Worm (Caenorhabditis elegans) whole organism, L4/young adult: ENCODE measurements around the gene faxc-2.
"Not testable (repeated sequence)": the region's sequence is repeated elsewhere in the genome, so short reads cannot be mapped to it uniquely, and the experiment has no call there.

Source experiments
- W03F9.2 ChIP-seq: fragments of 150-350 bp; optimal IDR thresholded peaks from 2 replicates; lab custom pipeline; 2014; ENCODE audit warnings: missing biosample characterization, missing genetic modification characterization
- dao-5 ChIP-seq: sonication (generic microtip); optimal IDR thresholded peaks from 2 replicates; lab custom pipeline; 2016; ENCODE audit warnings: missing genotype, missing genetic modification characterization, moderate library complexity, missing compliant biosample characterization
- him-1 ChIP-seq: sonication (generic microtip); optimal IDR thresholded peaks from 2 replicates; lab custom pipeline; 2016; ENCODE audit warnings: missing genotype, missing genetic modification reagents, missing genetic modification characterization, missing compliant biosample characterization

faxc-2 gene

ce11 chrII:13308990-13309389 is at the start of gene faxc-2:
Gene faxc-2, plus strand, starts transcription at chrII:13309290.
- TF ChIP-seq him-1 (tag; lab: Kevin White, UChicago); dao-5 (tag; lab: Kevin White, UChicago); W03F9.2: not testable (repeated sequence)

ce11 chrII:13260540-13260939 is 48.5 kb upstream of the faxc-2 start:
- TF ChIP-seq W03F9.2 (no peak), dao-5 (tag; lab: Kevin White, UChicago) (no peak), him-1 (tag; lab: Kevin White, UChicago) (no peak)

- TF ChIP-seq W03F9.2 = no peak
- no peak for TF ChIP-seq dao-5 (tag; lab: Kevin White, UChicago)
- no peak for TF ChIP-seq him-1 (tag; lab: Kevin White, UChicago)
Measured at ce11 chrII:13267305-13267704, 41.8 kb upstream of the faxc-2 start.

DNA sequence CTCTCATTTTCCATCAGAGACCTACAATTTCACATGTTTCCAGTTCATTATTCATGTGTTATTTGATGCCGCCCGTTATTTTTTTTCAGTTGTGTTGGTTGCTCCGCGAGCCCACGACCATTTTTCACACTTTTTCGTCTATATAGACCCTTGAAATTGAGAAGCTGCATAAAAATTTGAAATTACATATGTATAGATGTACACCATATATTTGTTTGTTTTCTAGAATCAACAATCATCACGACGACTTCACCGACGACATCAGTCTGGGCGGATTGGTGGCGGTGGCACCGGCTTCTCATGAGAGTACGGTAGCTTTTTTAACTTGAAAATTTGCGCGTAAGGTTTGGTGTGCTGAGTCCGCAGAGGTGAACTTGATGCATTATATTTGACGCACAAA is 38.3 kb upstream of the faxc-2 start, which contains the start of gene Y48C3A.5:
Gene Y48C3A.5 (plus strand): TSS at position 301 of the 400 bp plus-strand sequence.
- TF ChIP-seq W03F9.2 (no peak), dao-5 (tag; lab: Kevin White, UChicago) (no peak), him-1 (tag; lab: Kevin White, UChicago) (no peak)

- no peak for TF ChIP-seq W03F9.2
- no peak for TF ChIP-seq him-1 (tag; lab: Kevin White, UChicago)
- TF ChIP-seq dao-5 (tag; lab: Kevin White, UChicago) = no peak
Measured at ce11 chrII:13278214-13278613, 30.9 kb upstream of the faxc-2 start.

- TF ChIP-seq W03F9.2 = no peak
- no peak for TF ChIP-seq him-1 (tag; lab: Kevin White, UChicago)
- no peak for TF ChIP-seq dao-5 (tag; lab: Kevin White, UChicago)
Measured at ce11 chrII:13278716-13279115, 30.4 kb upstream of the faxc-2 start.

- TF ChIP-seq dao-5 (tag; lab: Kevin White, UChicago) = no peak
- no peak for TF ChIP-seq him-1 (tag; lab: Kevin White, UChicago)
- TF ChIP-seq W03F9.2 = no peak
Measured at ce11 chrII:13279216-13280123, 29.6 kb upstream of the faxc-2 start.

- no peak for TF ChIP-seq W03F9.2
- no peak for TF ChIP-seq dao-5 (tag; lab: Kevin White, UChicago)
- no peak for TF ChIP-seq him-1 (tag; lab: Kevin White, UChicago)
Measured at ce11 chrII:13282566-13282965, 26.5 kb upstream of the faxc-2 start.

DNA sequence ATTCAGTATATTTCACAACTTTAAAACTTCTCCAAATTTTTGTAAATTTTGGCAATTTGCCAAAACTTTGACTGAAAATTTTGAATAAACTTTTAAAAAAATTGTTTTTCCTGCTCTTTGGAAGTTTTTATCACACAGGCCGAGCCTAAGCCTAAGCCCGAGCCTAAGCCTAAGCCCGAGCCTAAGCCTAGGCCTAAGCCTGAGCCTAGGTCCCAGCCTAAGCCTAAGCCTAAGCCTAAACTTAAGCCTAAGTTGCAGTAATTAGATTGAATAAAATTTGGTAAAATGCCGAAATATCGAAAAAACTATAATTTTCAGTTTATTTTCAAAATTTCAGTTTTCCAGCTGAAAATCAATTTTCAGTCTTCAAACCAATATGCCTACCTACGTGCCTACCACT is 25.6 kb upstream of the faxc-2 start:
- TF ChIP-seq him-1 (tag; lab: Kevin White, UChicago) (no peak), dao-5 (tag; lab: Kevin White, UChicago) (no peak), W03F9.2 (no peak)

- TF ChIP-seq dao-5 (tag; lab: Kevin White, UChicago) (no peak), W03F9.2 (no peak), him-1 (tag; lab: Kevin White, UChicago) (no peak)
Measured at ce11 chrII:13284148-13284547, 24.9 kb upstream of the faxc-2 start.

DNA sequence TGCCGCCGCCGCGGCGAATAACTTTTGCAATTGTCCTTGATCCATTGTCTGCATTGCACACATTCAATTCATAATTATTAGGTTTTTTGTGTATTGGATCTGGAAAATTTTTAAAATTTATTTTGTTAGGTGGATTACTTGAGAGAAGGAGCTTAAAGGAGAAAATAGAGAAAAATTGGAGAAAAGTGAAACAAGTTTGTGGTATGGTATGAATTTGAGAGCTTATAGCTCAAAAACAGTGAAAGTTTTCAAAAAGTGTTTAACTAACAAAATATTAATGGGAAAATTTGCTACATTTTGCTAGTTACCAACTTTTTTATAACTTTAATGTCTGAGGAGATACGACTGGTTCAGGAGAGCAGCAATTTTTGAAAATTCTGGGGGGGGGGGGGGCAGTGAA is 23.4 kb upstream of the faxc-2 start, which contains the start of gene ztf-22:
Gene ztf-22 (minus strand): TSS at position 101 of the 400 bp plus-strand sequence.
- TF ChIP-seq W03F9.2 (no peak), him-1 (tag; lab: Kevin White, UChicago) (no peak), dao-5 (tag; lab: Kevin White, UChicago) (no peak)

ce11 chrII:13289891-13290290 is 19.2 kb upstream of the faxc-2 start:
- TF ChIP-seq dao-5 (tag; lab: Kevin White, UChicago) = no peak
- no peak for TF ChIP-seq him-1 (tag; lab: Kevin White, UChicago)
- TF ChIP-seq W03F9.2 = no peak

DNA sequence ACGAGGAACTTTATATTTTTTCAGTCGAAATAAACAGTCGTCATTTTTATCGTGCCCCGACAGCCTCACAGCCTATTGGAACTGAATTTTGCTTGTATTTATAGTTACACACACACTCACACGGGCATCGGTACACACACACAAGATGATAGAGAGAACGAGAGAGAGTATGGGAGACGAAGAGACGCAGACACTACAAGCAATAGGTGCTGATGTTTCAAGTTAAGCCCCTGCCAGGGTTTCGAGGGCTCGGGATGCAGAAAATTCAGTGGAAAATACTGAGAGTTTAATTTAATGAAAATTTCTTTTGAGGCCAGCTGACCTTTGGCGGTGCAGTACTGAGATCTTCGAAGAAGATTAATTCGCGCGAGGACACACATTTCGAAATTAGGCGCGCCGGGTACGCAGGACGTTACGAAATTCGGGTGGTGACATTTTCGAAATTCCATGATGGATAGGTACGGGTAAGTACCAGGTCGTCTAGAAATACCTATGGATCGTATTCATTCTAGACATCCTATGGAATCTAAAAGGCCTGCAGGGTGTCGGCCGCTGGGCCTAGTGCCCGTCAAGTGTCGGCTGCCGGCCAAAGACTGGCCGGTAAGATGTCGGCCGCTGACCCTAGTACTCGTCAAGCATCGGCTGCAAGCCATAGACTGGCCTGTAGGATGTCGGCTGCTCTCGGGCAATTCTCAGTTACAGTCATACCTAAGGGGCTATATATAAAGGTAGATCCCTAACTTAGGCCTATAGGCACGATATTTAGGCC is 18.4 kb upstream of the faxc-2 start:
- TF ChIP-seq W03F9.2 (no peak), dao-5 (tag; lab: Kevin White, UChicago) (no peak), him-1 (tag; lab: Kevin White, UChicago) (no peak)
